Worm (Caenorhabditis elegans): Measurements from ENCODE around the gene msrp-6.
"Not testable (repeated sequence)": the region's sequence is repeated elsewhere in the genome, so short reads cannot be mapped to it uniquely, and the experiment has no call there.

Gene msrp-6

DNA sequence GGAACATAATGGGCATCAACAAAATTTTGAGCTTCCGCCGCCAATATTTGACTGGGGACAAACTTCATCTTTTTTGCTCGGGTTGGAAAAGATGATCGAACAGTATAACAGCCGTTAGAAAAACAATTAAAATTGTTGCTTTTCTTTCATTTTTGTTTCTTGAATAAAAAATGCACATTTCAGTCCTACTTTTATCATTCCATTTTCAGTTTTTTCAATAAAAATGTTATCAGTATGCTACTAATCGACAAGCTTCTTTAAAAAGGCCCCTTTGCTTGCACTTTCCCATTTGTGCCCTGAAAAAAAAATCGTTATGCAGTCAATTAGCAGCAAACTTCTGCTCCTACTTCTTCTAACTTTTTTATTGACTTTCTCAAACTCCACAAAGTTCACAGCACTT lies 22.5 kb downstream of the msrp-6 start, which contains the start of gene F22E5.7:
Gene F22E5.7, plus strand, starts transcription at position 301 of the 400 bp plus-strand sequence.
- TF ChIP-seq fax-1 (tag; optimal IDR thresholded peaks at IDR 0.05) = no peak
- no peak for TF ChIP-seq C08G9.2 (tag; optimal IDR thresholded peaks at IDR 0.05)
- no peak for TF ChIP-seq hlh-8 (tag; optimal IDR thresholded peaks at IDR 0.05)
- TF ChIP-seq ceh-22 (tag; optimal IDR thresholded peaks at IDR 0.05) = no peak
- no peak for TF ChIP-seq zip-5 (tag; optimal IDR thresholded peaks at IDR 0.05)
- no peak for TF ChIP-seq fkh-6 (tag; optimal IDR thresholded peaks at IDR 0.05)

- TF ChIP-seq ceh-18 (tag; optimal IDR thresholded peaks at IDR 0.05) (no peak), eyg-1 (tag; optimal IDR thresholded peaks at IDR 0.05) (no peak), hlh-30 (tag; optimal IDR thresholded peaks at IDR 0.05; ENCODE audit: insufficient read depth) (no peak), ceh-6 (GFP tag; optimal IDR thresholded peaks at IDR 0.05) (no peak), dve-1 (tag; optimal IDR thresholded peaks at IDR 0.05) (no peak), lin-11 (tag; optimal IDR thresholded peaks at IDR 0.05) (no peak), ceh-31 (tag; optimal IDR thresholded peaks at IDR 0.05) (no peak), pros-1 (tag; optimal IDR thresholded peaks at IDR 0.05) (no peak)
Measured at ce11 chrII:2644498-2644897, 25.2 kb downstream of the msrp-6 start, which contains the start of gene F22E5.11. Gene F22E5.11 (minus strand): TSS chrII:2644598.

ce11 chrII:2646756-2647155 lies 27.5 kb downstream of the msrp-6 start, which contains the start of gene F22E5.12:
Gene F22E5.12 (minus strand): TSS chrII:2646856.
- TF ChIP-seq tbx-7 (tag; optimal IDR thresholded peaks at IDR 0.05); unc-3 (GFP tag; conservative IDR thresholded peaks at IDR 0.05); unc-3 (tag; optimal IDR thresholded peaks at IDR 0.05); ref-2 (tag; optimal IDR thresholded peaks at IDR 0.05): not testable (repeated sequence)

DNA sequence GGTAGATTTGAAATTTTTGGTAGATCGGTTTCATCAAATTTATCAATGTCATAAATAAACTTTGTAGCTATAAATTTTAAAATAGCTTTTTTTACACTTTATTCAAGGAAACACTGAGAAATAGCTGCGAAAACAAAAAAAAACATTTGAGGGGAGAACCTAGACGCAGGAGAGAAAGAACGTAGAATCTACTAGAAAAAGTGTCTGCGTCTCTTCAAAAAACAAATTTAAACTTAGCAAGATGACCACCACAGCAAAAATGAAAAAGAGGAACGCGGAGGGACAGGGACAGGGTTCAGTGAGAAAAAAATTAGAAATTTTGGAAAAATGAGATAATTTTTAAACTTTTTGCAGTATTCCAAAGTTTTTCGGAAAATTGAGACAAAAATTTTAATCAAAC lies 29.8 kb downstream of the msrp-6 start:
- TF ChIP-seq ceh-31 (tag; optimal IDR thresholded peaks at IDR 0.05) (no peak), hlh-13 (GFP tag; optimal IDR thresholded peaks at IDR 0.05) (no peak), sdc-2 (tag; optimal IDR thresholded peaks at IDR 0.05) (no peak), gmeb-2 (tag; optimal IDR thresholded peaks at IDR 0.05) (no peak), rnt-1 (tag; optimal IDR thresholded peaks at IDR 0.05) (no peak), pha-4 (tag; optimal IDR thresholded peaks at IDR 0.05) (no peak), unc-55 (GFP tag; optimal IDR thresholded peaks at IDR 0.05) (no peak), npax-4 (tag; optimal IDR thresholded peaks at IDR 0.05) (no peak), madf-2 (tag; optimal IDR thresholded peaks at IDR 0.05) (no peak), sox-2 (GFP tag; IDR thresholded peaks at IDR 0.05) (no peak), unc-86 (tag; optimal IDR thresholded peaks at IDR 0.05) (no peak), syd-9 (tag; optimal IDR thresholded peaks at IDR 0.05) (no peak), T23F11.4 (GFP tag; optimal IDR thresholded peaks at IDR 0.05) (no peak), pag-3 (tag; optimal IDR thresholded peaks at IDR 0.05; ENCODE audit: borderline replicate concordance) (no peak), Y22D7AL.16 (tag; optimal IDR thresholded peaks at IDR 0.05) (no peak)

DNA sequence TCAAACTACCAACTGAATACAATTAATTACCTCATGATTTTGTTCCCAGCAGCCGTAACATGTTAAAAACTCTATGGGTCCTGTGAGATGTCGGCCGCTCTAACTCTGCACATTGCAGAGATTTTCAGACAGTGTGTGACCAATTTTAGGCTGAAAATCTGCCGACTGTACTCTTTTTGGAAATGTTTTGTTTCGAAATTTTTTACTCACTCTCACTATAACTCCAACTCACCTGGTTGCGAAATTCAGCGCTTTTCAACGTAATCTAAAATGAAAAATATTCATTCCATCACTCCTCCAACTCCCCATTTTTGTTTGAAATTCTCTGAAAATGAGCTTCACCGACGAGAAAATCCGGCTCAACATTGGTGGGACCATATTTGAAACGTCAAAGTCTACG lies 30.3 kb downstream of the msrp-6 start, which contains the start of the genes F22E5.13 and F22E5.6:
Gene F22E5.13, minus strand, starts transcription at position 101 of the 400 bp plus-strand sequence.
Gene F22E5.6, plus strand, starts transcription at position 297 of the 400 bp plus-strand sequence.
- TF ChIP-seq lim-6 (tag; optimal IDR thresholded peaks at IDR 0.05) (no peak), ceh-6 (GFP tag; optimal IDR thresholded peaks at IDR 0.05) (no peak), pqm-1 (tag; optimal IDR thresholded peaks at IDR 0.05) (no peak), gmeb-2 (tag; optimal IDR thresholded peaks at IDR 0.05) (no peak), che-1 (tag; optimal IDR thresholded peaks at IDR 0.05) (no peak), dmd-4 (tag; optimal IDR thresholded peaks at IDR 0.05; ENCODE audit: borderline replicate concordance) (no peak), sox-2 (GFP tag; IDR thresholded peaks at IDR 0.05) (no peak), nfya-1 (tag; optimal IDR thresholded peaks at IDR 0.05) (no peak), fkh-10 (GFP tag; optimal IDR thresholded peaks at IDR 0.05) (no peak), ceh-24 (tag; optimal IDR thresholded peaks at IDR 0.05) (no peak), dve-1 (tag; optimal IDR thresholded peaks at IDR 0.05) (no peak), npax-4 (tag; optimal IDR thresholded peaks at IDR 0.05) (no peak), ceh-18 (tag; optimal IDR thresholded peaks at IDR 0.05) (no peak), elt-2 (tag; optimal IDR thresholded peaks at IDR 0.05) (no peak), tbx-2 (tag; optimal IDR thresholded peaks at IDR 0.05) (no peak), sox-4 (tag; optimal IDR thresholded peaks at IDR 0.05) (no peak)

Data from whole organism, late embryonic.